Worm (Caenorhabditis elegans): ENCODE results near the gene uvs-1.

The uvs-1 gene

DNA sequence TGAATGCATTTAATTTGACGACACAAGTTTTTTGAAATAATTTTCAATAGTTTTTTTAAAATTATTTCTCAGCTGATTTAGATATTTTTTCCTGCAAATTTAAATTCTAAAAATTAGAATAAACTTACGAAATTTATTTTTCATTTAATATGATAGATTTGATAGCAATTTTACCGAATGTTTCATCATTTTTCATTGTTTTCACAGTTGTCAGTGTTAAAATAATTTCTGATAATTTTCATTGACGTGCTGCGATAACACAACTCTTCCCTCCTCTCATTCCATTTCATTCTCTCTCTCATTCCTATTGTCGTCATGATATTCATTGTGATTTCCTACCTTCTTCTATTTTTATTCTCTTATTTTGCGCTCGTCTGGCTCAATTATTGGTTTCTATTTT, 43.8 kb downstream of the uvs-1 start, which contains the start of gene hint-3:
Gene hint-3 (plus strand): TSS at position 301 of the 400 bp plus-strand sequence.
- no peak for TF ChIP-seq aly-2 (tag; optimal IDR thresholded peaks at IDR 0.05)
- TF ChIP-seq fos-1 (tag; optimal IDR thresholded peaks at IDR 0.05) = peak; percentile 34

DNA sequence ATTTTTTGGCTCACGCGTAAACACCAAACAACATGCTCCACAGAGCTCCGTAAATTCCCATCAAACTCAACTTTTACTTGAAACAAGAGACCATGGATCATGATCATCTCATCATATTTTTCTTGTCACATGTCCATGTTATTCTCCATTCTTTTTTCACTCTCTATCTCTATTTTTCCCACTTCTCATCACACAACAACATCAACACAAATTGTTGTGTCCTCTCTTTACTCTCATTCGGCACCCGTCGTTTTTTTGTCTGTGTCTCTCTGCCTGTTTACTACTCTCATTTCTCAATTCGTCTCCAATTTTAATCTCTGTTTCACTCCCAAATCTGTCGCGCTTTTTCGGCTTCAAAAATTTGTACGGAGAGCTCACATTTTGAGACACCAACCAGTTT, 44.7 kb downstream of the uvs-1 start:
- TF ChIP-seq lsy-2 (tag; optimal IDR thresholded peaks at IDR 0.05) = peak in 1 of 2 experiments; percentile 70
- no peak for TF ChIP-seq nhr-6 (tag; optimal IDR thresholded peaks at IDR 0.05)
- TF ChIP-seq nhr-11 (tag; optimal IDR thresholded peaks at IDR 0.05) = no peak
- peak; percentile 21 for TF ChIP-seq sma-3 (GFP tag; optimal IDR thresholded peaks at IDR 0.05)
- TF ChIP-seq skn-1 (tag; optimal IDR thresholded peaks at IDR 0.05) = no peak
- no peak for TF ChIP-seq Y55F3AM.14 (GFP tag; optimal IDR thresholded peaks at IDR 0.05)
- no peak for TF ChIP-seq blmp-1 (tag; optimal IDR thresholded peaks at IDR 0.05; ENCODE audit: insufficient read depth)
- TF ChIP-seq lin-11 (tag; optimal IDR thresholded peaks at IDR 0.05) = no peak
- TF ChIP-seq crh-2 (tag; optimal IDR thresholded peaks at IDR 0.05) = peak; percentile 75
- TF ChIP-seq sem-4 (tag; optimal IDR thresholded peaks at IDR 0.05) = no peak
- peak; percentile 12 for TF ChIP-seq zag-1 (tag; optimal IDR thresholded peaks at IDR 0.05)
- TF ChIP-seq ztf-11 (tag; optimal IDR thresholded peaks at IDR 0.05) = no peak
- TF ChIP-seq dmd-4 (tag; optimal IDR thresholded peaks at IDR 0.05) = no peak
- TF ChIP-seq nhr-25 (tag; optimal IDR thresholded peaks at IDR 0.05) = peak; percentile 24
- peak in 1 of 2 experiments; percentile 73 for TF ChIP-seq mdl-1 (tag; optimal IDR thresholded peaks at IDR 0.05)
- no peak for TF ChIP-seq peb-1 (tag; optimal IDR thresholded peaks at IDR 0.05)
- peak; percentile 60 for TF ChIP-seq egl-27 (tag; optimal IDR thresholded peaks at IDR 0.05)
- peak; percentile 69 for TF ChIP-seq sma-9 (GFP tag; optimal IDR thresholded peaks at IDR 0.05)
- no peak for TF ChIP-seq sma-9 (tag; optimal IDR thresholded peaks at IDR 0.05)
- TF ChIP-seq nhr-129 (tag; optimal IDR thresholded peaks at IDR 0.05) = peak; percentile 87
- TF ChIP-seq unc-39 (tag; optimal IDR thresholded peaks at IDR 0.05) = no peak
- no peak for TF ChIP-seq nhr-77 (tag; optimal IDR thresholded peaks at IDR 0.05)
- no peak for TF ChIP-seq nhr-237 (tag; optimal IDR thresholded peaks at IDR 0.05)
- no peak for TF ChIP-seq nhr-10 (tag; optimal IDR thresholded peaks at IDR 0.05)
- peak; percentile 23 for TF ChIP-seq fos-1 (tag; optimal IDR thresholded peaks at IDR 0.05)
- no peak for TF ChIP-seq ztf-4 (tag; optimal IDR thresholded peaks at IDR 0.05)
- peak; percentile 36 for TF ChIP-seq F13H6.1 (tag; optimal IDR thresholded peaks at IDR 0.05)
- peak; percentile 40 for TF ChIP-seq gmeb-1 (tag; optimal IDR thresholded peaks at IDR 0.05)
- TF ChIP-seq ztf-1 (GFP tag; conservative IDR thresholded peaks at IDR 0.05) = no peak
- no peak for TF ChIP-seq alr-1 (tag; optimal IDR thresholded peaks at IDR 0.05)
- TF ChIP-seq elt-1 (tag; optimal IDR thresholded peaks at IDR 0.05) = no peak
- no peak for TF ChIP-seq nhr-12 (tag; optimal IDR thresholded peaks at IDR 0.05)
- TF ChIP-seq elt-3 (tag; optimal IDR thresholded peaks at IDR 0.05) = no peak
- TF ChIP-seq unc-55 (GFP tag; optimal IDR thresholded peaks at IDR 0.05) = peak; percentile 80
- TF ChIP-seq lin-39 (tag; optimal IDR thresholded peaks at IDR 0.05) = no peak
- TF ChIP-seq C34F6.9 (tag; optimal IDR thresholded peaks at IDR 0.05) = peak; percentile 82
- TF ChIP-seq ZK546.5 (tag; optimal IDR thresholded peaks at IDR 0.05) = no peak
- TF ChIP-seq mbf-1 (tag; optimal IDR thresholded peaks at IDR 0.05) = no peak
- no peak for TF ChIP-seq ceh-82 (tag; optimal IDR thresholded peaks at IDR 0.05)
- peak; percentile 81 for TF ChIP-seq mab-5 (tag; optimal IDR thresholded peaks at IDR 0.05)
- TF ChIP-seq snpc-4 (tag; optimal IDR thresholded peaks at IDR 0.05) = no peak
- no peak for TF ChIP-seq ceh-16 (tag; optimal IDR thresholded peaks at IDR 0.05)
- no peak for TF ChIP-seq ama-1 (optimal IDR thresholded peaks at IDR 0.05)
- TF ChIP-seq aly-2 (tag; optimal IDR thresholded peaks at IDR 0.05) = no peak
- TF ChIP-seq nhr-23 (tag; optimal IDR thresholded peaks at IDR 0.05) = no peak
- no peak for TF ChIP-seq R02D3.7 (tag; optimal IDR thresholded peaks at IDR 0.05)
- TF ChIP-seq lin-13 (GFP tag; optimal IDR thresholded peaks at IDR 0.05) = peak; percentile 26
- TF ChIP-seq nhr-21 (tag; optimal IDR thresholded peaks at IDR 0.05) = peak; percentile 12
- peak; percentile 24 for TF ChIP-seq unc-62 (GFP tag; optimal IDR thresholded peaks at IDR 0.05)
